Worm (Caenorhabditis elegans): ENCODE measurements around the gene K09B11.5.

DNA sequence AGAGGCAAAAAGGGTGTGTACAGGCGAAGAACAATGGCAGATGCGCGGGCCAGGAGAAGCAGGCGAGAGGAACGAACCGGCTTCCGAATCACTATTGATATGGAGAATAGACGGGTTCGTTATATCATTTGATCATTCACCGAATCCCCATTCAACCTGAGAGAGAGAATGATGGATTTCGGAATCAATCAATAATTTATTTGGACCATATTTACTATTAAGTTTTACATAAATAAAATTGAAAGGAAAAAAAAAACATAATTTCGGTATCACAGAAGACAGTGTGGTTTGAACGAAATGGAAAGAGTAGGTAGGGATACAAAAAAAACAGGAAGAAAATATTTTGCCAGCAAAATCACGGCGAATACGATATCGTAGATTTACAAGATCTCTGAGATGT lies 11.5 kb upstream of the K09B11.5 start, which contains the start of gene mam-3:
- TF ChIP-seq him-1 (tag; optimal IDR thresholded peaks at IDR 0.05) = no peak
- TF ChIP-seq W03F9.2 (tag; optimal IDR thresholded peaks at IDR 0.05) = no peak
- TF ChIP-seq dao-5 (tag; optimal IDR thresholded peaks at IDR 0.05) = no peak
